Worm (Caenorhabditis elegans) whole organism, L4/young adult: ENCODE measurements around the gene ogt-1.

Experiments used
- W03F9.2 ChIP-seq: fragments of 150-350 bp; optimal IDR thresholded peaks from 2 replicates; lab custom pipeline; 2014; ENCODE audit warnings: missing biosample characterization, missing genetic modification characterization
- dao-5 ChIP-seq: sonication (generic microtip); optimal IDR thresholded peaks from 2 replicates; lab custom pipeline; 2016; ENCODE audit warnings: missing genotype, missing genetic modification characterization, moderate library complexity, missing compliant biosample characterization
- him-1 ChIP-seq: sonication (generic microtip); optimal IDR thresholded peaks from 2 replicates; lab custom pipeline; 2016; ENCODE audit warnings: missing genotype, missing genetic modification reagents, missing genetic modification characterization, missing compliant biosample characterization

DNA sequence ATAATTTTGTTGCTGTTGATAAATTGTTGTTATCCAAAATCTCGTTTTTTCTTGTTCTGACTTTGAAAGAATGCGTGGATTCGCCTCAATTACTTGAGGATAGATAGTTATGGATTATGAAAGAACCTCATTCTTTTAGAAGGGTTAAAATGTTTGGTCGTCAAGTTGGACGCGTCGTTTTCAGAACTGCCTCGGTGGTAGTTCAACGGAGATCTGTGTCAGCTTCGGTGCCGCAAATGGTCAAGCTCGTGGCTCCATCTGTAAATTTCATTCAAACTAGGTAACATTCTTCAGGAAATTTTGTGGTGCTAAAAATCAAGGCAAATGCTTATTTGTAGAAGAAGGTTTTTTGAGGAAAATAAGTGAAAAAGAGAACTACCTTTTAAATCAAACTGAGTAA, 27.0 kb upstream of the ogt-1 start, which contains the start of gene ndab-2:
- TF ChIP-seq W03F9.2 (tag; lab: Kevin White, UChicago) (no peak), him-1 (tag; lab: Kevin White, UChicago) (no peak), dao-5 (tag; lab: Kevin White, UChicago) (no peak)
